Fruit fly (Drosophila melanogaster) whole organism, adult: ENCODE data around the gene Npc2c.

ENCODE experiments used
- CG1620 ChIP-seq: fragments of 200-800 bp; sonication (Bioruptor generic); optimal IDR thresholded peaks from 2 replicates; lab custom pipeline; 2016; ENCODE audit warnings: missing biosample characterization, missing genetic modification characterization
- CG7101 ChIP-seq: fragments of 200-800 bp; sonication (Bioruptor generic); optimal IDR thresholded peaks from 2 replicates; lab custom pipeline; 2018; ENCODE audit warnings: missing biosample characterization, mild to moderate bottlenecking, missing genetic modification characterization, moderate library complexity
- Crg-1 ChIP-seq: fragments of 200-800 bp; sonication (Bioruptor generic); optimal IDR thresholded peaks from 2 replicates; lab custom pipeline; 2016; ENCODE audit warnings: missing biosample characterization, missing genetic modification characterization
- Hr96 ChIP-seq: fragments of 200-800 bp; sonication (Bioruptor generic); optimal IDR thresholded peaks from 2 replicates; lab custom pipeline; 2016; ENCODE audit warnings: missing biosample characterization, missing genetic modification characterization
- cic ChIP-seq: fragments of 200-800 bp; sonication (Bioruptor generic); optimal IDR thresholded peaks from 2 replicates; lab custom pipeline; 2017; ENCODE audit warnings: missing biosample characterization, mild to moderate bottlenecking, missing genetic modification characterization, moderate library complexity
- cnc ChIP-seq, 2 experiments: fragments of >200 bp; optimal IDR thresholded peaks; 2 replicates each; lab custom pipeline; 2017
- kay ChIP-seq: fragments of 200-800 bp; sonication (Bioruptor generic); peaks from one replicate; lab custom pipeline; 2016; ENCODE audit warnings: missing biosample characterization, missing genetic modification characterization, borderline replicate concordance
- ovo ChIP-seq: fragments of 200-800 bp; sonication (Bioruptor generic); optimal IDR thresholded peaks from 2 replicates; lab custom pipeline; 2016; ENCODE audit warnings: missing biosample characterization, missing genetic modification characterization
- pad ChIP-seq: fragments of 200-800 bp; sonication (Bioruptor generic); optimal IDR thresholded peaks from 3 replicates; lab custom pipeline; 2017; ENCODE audit warnings: missing biosample characterization, missing genetic modification characterization, mild to moderate bottlenecking, moderate library complexity, missing genetic modification reagents
- toe ChIP-seq: fragments of 200-800 bp; sonication (Bioruptor generic); optimal IDR thresholded peaks from 2 replicates; lab custom pipeline; 2016; ENCODE audit warnings: missing biosample characterization, missing genetic modification characterization

dm6 chr3R:10052695-10053382 is 7.2 kb upstream of the Npc2c start, which contains the start of the genes Fancl and Npc2e:
- TF ChIP-seq CG1620 (GFP tag; lab: Kevin White, UChicago) (no peak), Crg-1 (GFP tag; lab: Kevin White, UChicago) (no peak), pad (GFP tag; lab: Kevin White, UChicago) (no peak), toe (GFP tag; lab: Kevin White, UChicago) (no peak), ovo (GFP tag; lab: Kevin White, UChicago) (no peak), cnc (optimal IDR thresholded peaks at IDR 0.05; lab: Kevin White, UChicago) (no peak), kay (GFP tag; lab: Kevin White, UChicago) (no peak), Hr96 (GFP tag; lab: Kevin White, UChicago) (no peak), CG7101 (no peak), cic (no peak)
